Fruit fly (Drosophila melanogaster) whole organism: ENCODE data around the gene Usp16-45.

ENCODE experiments used
- EcR ChIP-seq, 2 experiments: fragments of >200 bp; optimal IDR thresholded peaks; 2 replicates each; lab custom pipeline; 2017; ENCODE audit warnings: missing biosample characterization in 2 of 2, missing genetic modification characterization in 2 of 2, missing genetic modification reagents in 2 of 2
- usp ChIP-seq: fragments of >200 bp; optimal IDR thresholded peaks from 2 replicates; lab custom pipeline; 2017; ENCODE audit warnings: missing biosample characterization, missing genetic modification characterization, mixed read lengths

DNA sequence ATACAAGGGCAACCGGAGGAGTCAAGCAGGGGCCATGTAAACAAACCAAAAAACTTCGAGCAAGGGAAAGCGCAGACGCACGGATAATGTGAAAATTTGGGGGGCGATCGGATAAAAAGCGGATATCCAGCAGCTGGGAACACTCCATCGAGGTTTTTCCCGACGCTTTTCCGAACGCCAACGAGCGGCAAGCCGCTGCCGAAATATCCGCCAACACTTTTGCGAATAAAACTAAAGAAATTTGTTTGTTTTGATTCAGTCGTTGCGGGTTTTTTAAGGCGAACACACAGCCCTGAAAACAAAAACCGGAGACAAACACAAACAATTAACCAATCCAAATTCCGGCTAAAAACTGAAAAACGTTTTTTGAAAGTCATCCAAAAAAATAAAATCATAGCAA lies 25.1 kb downstream of the Usp16-45 start, which contains the start of gene SPR:
- TF ChIP-seq EcR (GFP tag; optimal IDR thresholded peaks at IDR 0.05; lab: Kevin White, UChicago) (no peak), usp (GFP tag; lab: Kevin White, UChicago) (no peak)
